Fruit fly (Drosophila melanogaster) whole organism, pupa: ENCODE results near the gene PGRP-LD.
A peak's percentile ranks its signal among the peaks of the same experiment; 100 is the strongest.

Experiments used
- CG10348 ChIP-seq: fragments of 200-800 bp; sonication (Bioruptor generic); IDR thresholded peaks from 2 replicates; pipeline ENCODE4 v1.3.6; 2022; ENCODE audit warnings: missing biosample characterization, missing genetic modification characterization
- CG12605 ChIP-seq: fragments of 200-800 bp; sonication (Bioruptor generic); IDR thresholded peaks from 2 replicates; pipeline ENCODE4 v1.3.6; 2022; ENCODE audit warnings: missing biosample characterization, missing genetic modification characterization
- CG13204 ChIP-seq: fragments of 200-800 bp; sonication (Bioruptor generic); optimal IDR thresholded peaks from 2 replicates; lab custom pipeline; 2018; ENCODE audit warnings: missing biosample characterization, mild to moderate bottlenecking, missing genetic modification characterization, moderate library complexity
- CG14655 ChIP-seq: fragments of 200-800 bp; sonication (Bioruptor generic); optimal IDR thresholded peaks from 3 replicates; lab custom pipeline; 2017; ENCODE audit warnings: mild to moderate bottlenecking, missing biosample characterization, missing genetic modification reagents, missing genetic modification characterization
- CG15710 ChIP-seq: fragments of 200-800 bp; sonication (Bioruptor generic); optimal IDR thresholded peaks from 2 replicates; lab custom pipeline; 2018; ENCODE audit warnings: missing biosample characterization, mild to moderate bottlenecking, missing genetic modification characterization, moderate library complexity
- CG17806 ChIP-seq: fragments of 200-800 bp; sonication (Bioruptor generic); optimal IDR thresholded peaks from 2 replicates; lab custom pipeline; 2018; ENCODE audit warnings: missing biosample characterization, mild to moderate bottlenecking, missing genetic modification characterization, moderate library complexity
- CG32121 ChIP-seq: fragments of 200-800 bp; sonication (Bioruptor generic); IDR thresholded peaks from 2 replicates; pipeline ENCODE4 v1.3.6; 2022; ENCODE audit warnings: missing biosample characterization, missing genetic modification characterization
- CG34367 ChIP-seq: fragments of 200-800 bp; sonication (Bioruptor generic); optimal IDR thresholded peaks from 2 replicates; lab custom pipeline; 2018; ENCODE audit warnings: missing biosample characterization, mild to moderate bottlenecking, missing genetic modification characterization
- CG4496 ChIP-seq: fragments of 200-800 bp; sonication (Bioruptor generic); IDR thresholded peaks from 3 replicates; pipeline ENCODE4 v1.3.6; 2022; ENCODE audit warnings: missing biosample characterization, missing genetic modification characterization
- CG8159 ChIP-seq: fragments of 200-800 bp; sonication (Bioruptor generic); optimal IDR thresholded peaks from 3 replicates; lab custom pipeline; 2018; ENCODE audit warnings: missing biosample characterization, mild to moderate bottlenecking, missing genetic modification characterization, moderate library complexity
- CG8301 ChIP-seq: fragments of 200-800 bp; sonication (Bioruptor generic); optimal IDR thresholded peaks from 2 replicates; lab custom pipeline; 2018; ENCODE audit warnings: missing biosample characterization, mild to moderate bottlenecking, missing genetic modification characterization
- CG9948 ChIP-seq: fragments of 200-800 bp; sonication (Bioruptor generic); optimal IDR thresholded peaks from 2 replicates; lab custom pipeline; 2018; ENCODE audit warnings: missing biosample characterization, mild to moderate bottlenecking, missing genetic modification characterization, moderate library complexity
- D1 ChIP-seq: fragments of 200-800 bp; sonication (Bioruptor generic); optimal IDR thresholded peaks from 2 replicates; lab custom pipeline; 2018; ENCODE audit warnings: missing biosample characterization, mild to moderate bottlenecking, missing genetic modification characterization, moderate library complexity
- EcR ChIP-seq: fragments of 200-800 bp; sonication (Bioruptor generic); optimal IDR thresholded peaks from 3 replicates; lab custom pipeline; 2019; ENCODE audit warnings: missing biosample characterization, missing genetic modification characterization, mild to moderate bottlenecking, moderate library complexity, missing genetic modification reagents
- Ets98B ChIP-seq: fragments of 200-800 bp; sonication (Bioruptor generic); IDR thresholded peaks from 2 replicates; pipeline ENCODE4 v1.3.6; 2022; ENCODE audit warnings: missing biosample characterization, missing genetic modification characterization
- Pif1A ChIP-seq: fragments of 200-800 bp; sonication (Bioruptor generic); optimal IDR thresholded peaks from 3 replicates; lab custom pipeline; 2016; ENCODE audit warnings: missing biosample characterization, missing genetic modification characterization
- Pif1B ChIP-seq: fragments of 200-800 bp; sonication (Bioruptor generic); optimal IDR thresholded peaks from 3 replicates; lab custom pipeline; 2016; ENCODE audit warnings: missing biosample characterization, missing genetic modification characterization
- Snoo ChIP-seq: fragments of 200-800 bp; sonication (Bioruptor generic); optimal IDR thresholded peaks from 3 replicates; lab custom pipeline; 2017; ENCODE audit warnings: missing biosample characterization, mild to moderate bottlenecking, missing genetic modification characterization, inconsistent platforms
- fd96Ca ChIP-seq: fragments of 200-800 bp; sonication (Bioruptor generic); IDR thresholded peaks from 3 replicates; pipeline ENCODE4 v1.3.6; 2022; ENCODE audit warnings: missing biosample characterization, missing genetic modification characterization
- gl ChIP-seq: fragments of 200-800 bp; sonication (Bioruptor generic); optimal IDR thresholded peaks from 2 replicates; lab custom pipeline; 2018; ENCODE audit warnings: missing biosample characterization, mild to moderate bottlenecking, missing genetic modification characterization
- rn ChIP-seq: fragments of 200-800 bp; sonication (Bioruptor generic); IDR thresholded peaks from 2 replicates; pipeline ENCODE4 v1.3.6; 2022; ENCODE audit warnings: missing biosample characterization, missing genetic modification characterization

Gene PGRP-LD

dm6 chr3L:5779476-5780401 is at the start of gene PGRP-LD, which contains the start of the genes Myt1 and Pmi:
Gene PGRP-LD (plus strand): TSS chr3L:5780051.
Gene Myt1 (minus strand): TSS chr3L:5779591.
Gene Pmi (plus strand): TSS chr3L:5780051.
- TF ChIP-seq gl (tag; lab: Kevin White, UChicago) (no peak), CG13204 (GFP tag; lab: Kevin White, UChicago) (no peak), CG4496 (GFP tag; lab: Robert Waterston, UW) (no peak), CG17806 (tag; lab: Kevin White, UChicago) (no peak), EcR (GFP tag; lab: Kevin White, UChicago) (no peak), D1 (tag; lab: Kevin White, UChicago) (no peak), CG32121 (GFP tag; lab: Robert Waterston, UW) (no peak), Snoo (tag; lab: Kevin White, UChicago) (no peak), rn (GFP tag; lab: Robert Waterston, UW) (no peak), Pif1B (GFP tag; lab: Kevin White, UChicago) (no peak), fd96Ca (GFP tag; lab: Robert Waterston, UW) (no peak), CG9948 (no peak), Ets98B (no peak), CG15710 (tag; lab: Kevin White, UChicago) (no peak), CG8301 (tag; lab: Kevin White, UChicago) (no peak), Pif1A (GFP tag; lab: Kevin White, UChicago) (no peak), CG8159 (no peak), CG10348 (GFP tag; lab: Robert Waterston, UW) (no peak), CG12605 (GFP tag; lab: Robert Waterston, UW) (no peak), CG14655 (no peak)
- TF ChIP-seq, all 21 proteins: peak for 0

dm6 chr3L:5731639-5732038 is 48.2 kb upstream of the PGRP-LD start:
- TF ChIP-seq Snoo (tag; lab: Kevin White, UChicago) (no peak), CG17806 (tag; lab: Kevin White, UChicago) (no peak), CG8159 (no peak), Ets98B (no peak), CG4496 (GFP tag; lab: Robert Waterston, UW) (no peak), CG34367 (tag; lab: Kevin White, UChicago) (no peak), D1 (tag; lab: Kevin White, UChicago) (no peak), rn (GFP tag; lab: Robert Waterston, UW) (no peak), CG9948 (no peak)

DNA sequence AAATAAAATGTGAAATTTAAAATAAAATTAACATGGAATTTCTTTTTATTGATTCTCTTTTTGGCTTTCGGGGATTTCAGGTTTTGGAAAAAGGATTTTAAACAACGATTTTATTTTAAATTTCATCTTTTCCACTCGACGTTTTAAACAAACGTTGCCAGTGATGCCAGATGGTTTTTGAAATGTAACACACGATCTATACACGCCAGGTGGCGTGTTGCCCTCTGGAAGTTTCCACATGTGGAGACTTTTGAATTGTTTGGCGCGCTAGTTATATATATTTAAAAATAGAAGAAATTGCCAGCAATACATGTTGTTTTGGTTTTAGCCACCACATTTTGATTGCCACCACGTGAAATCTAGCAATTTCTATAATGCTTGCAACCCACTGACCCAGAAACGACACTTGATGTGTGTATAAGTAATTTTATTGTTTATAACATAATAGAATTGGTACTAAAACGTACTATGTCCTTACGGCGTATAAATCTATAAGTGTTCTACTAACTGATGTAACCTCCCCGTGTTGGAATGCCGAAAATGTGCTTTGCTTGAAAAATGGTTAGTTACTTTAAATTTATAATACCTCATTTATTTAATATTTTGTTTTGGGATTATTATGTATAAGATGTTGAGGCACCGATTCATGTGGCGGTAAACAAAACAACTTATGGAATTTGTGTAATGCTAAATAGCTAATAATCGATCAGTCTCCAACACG is 30.1 kb upstream of the PGRP-LD start:
- TF ChIP-seq CG4496 (GFP tag; lab: Robert Waterston, UW): 0 out of 3 replicates have a peak, but pooled peaks have one; percentile 38
- no peak for TF ChIP-seq fd96Ca (GFP tag; lab: Robert Waterston, UW)

- TF ChIP-seq rn (GFP tag; lab: Robert Waterston, UW) (no peak), CG17806 (tag; lab: Kevin White, UChicago) (no peak), CG8301 (tag; lab: Kevin White, UChicago) (no peak), D1 (tag; lab: Kevin White, UChicago) (no peak)
- TF ChIP-seq, all 21 proteins: peak for 0
These were observed 28.5 kb upstream of the PGRP-LD start for dm6 chr3L:5751417-5751739.

- peak; percentile 35 for TF ChIP-seq CG8159
- TF ChIP-seq Ets98B: peak; percentile 64; the same call in 1 of the 2 replicates
- no peak for TF ChIP-seq Pif1A (GFP tag; lab: Kevin White, UChicago)
- TF ChIP-seq CG32121 (GFP tag; lab: Robert Waterston, UW): no peak
- TF ChIP-seq CG12605 (GFP tag; lab: Robert Waterston, UW): 0 out of 2 replicates have a peak, but pooled peaks have one; percentile 12
- TF ChIP-seq CG9948: no peak
- TF ChIP-seq CG4496 (GFP tag; lab: Robert Waterston, UW): 0 out of 3 replicates have a peak, but pooled peaks have one; percentile 20
- TF ChIP-seq Snoo (tag; lab: Kevin White, UChicago): peak; percentile 40
- no peak for TF ChIP-seq CG8301 (tag; lab: Kevin White, UChicago)
- TF ChIP-seq CG34367 (tag; lab: Kevin White, UChicago): peak; percentile 10
- peak; percentile 68 for TF ChIP-seq CG13204 (GFP tag; lab: Kevin White, UChicago)
- TF ChIP-seq CG14655: no peak
- no peak for TF ChIP-seq CG10348 (GFP tag; lab: Robert Waterston, UW)
- TF ChIP-seq EcR (GFP tag; lab: Kevin White, UChicago): peak; percentile 83
- TF ChIP-seq CG15710 (tag; lab: Kevin White, UChicago): no peak
- no peak for TF ChIP-seq rn (GFP tag; lab: Robert Waterston, UW)
- peak; percentile 14 for TF ChIP-seq Pif1B (GFP tag; lab: Kevin White, UChicago)
- peak; percentile 5 for TF ChIP-seq gl (tag; lab: Kevin White, UChicago)
- no peak for TF ChIP-seq CG17806 (tag; lab: Kevin White, UChicago)
- TF ChIP-seq fd96Ca (GFP tag; lab: Robert Waterston, UW): no peak
These were observed 27.9 kb upstream of the PGRP-LD start, which contains the start of gene DnaJ-1 for dm6 chr3L:5751740-5752579. Gene DnaJ-1 (minus strand): TSS chr3L:5752189.
